Worm (Caenorhabditis elegans) whole organism, L2 larva: ENCODE measurements around the gene F53C11.5.

Experiments
- C34F6.9 ChIP-seq: fragments of 150-350 bp; optimal IDR thresholded peaks from 2 replicates; lab custom pipeline; 2014; ENCODE audit warnings: missing biosample characterization, missing genetic modification characterization
- F13H6.1 ChIP-seq: sonication (generic microtip); optimal IDR thresholded peaks from 2 replicates; lab custom pipeline; 2016; ENCODE audit warnings: missing genetic modification characterization, missing compliant biosample characterization
- R02D3.7 ChIP-seq: fragments of 150-350 bp; optimal IDR thresholded peaks from 2 replicates; lab custom pipeline; 2014; ENCODE audit warnings: missing biosample characterization, missing genetic modification characterization
- ZK546.5 ChIP-seq: sonication (generic microtip); optimal IDR thresholded peaks from 2 replicates; lab custom pipeline; 2017; ENCODE audit warnings: missing biosample characterization, missing genetic modification characterization
- aly-2 ChIP-seq: fragments of 150-350 bp; optimal IDR thresholded peaks from 2 replicates; lab custom pipeline; 2014; ENCODE audit warnings: missing biosample characterization, missing genetic modification characterization
- ama-1 ChIP-seq: fragments of 150-350 bp; optimal IDR thresholded peaks from 2 replicates; lab custom pipeline; 2018; ENCODE audit warnings: inconsistent platforms
- blmp-1 ChIP-seq: sonication (generic microtip); optimal IDR thresholded peaks from 2 replicates; lab custom pipeline; 2017; ENCODE audit warnings: missing genetic modification characterization, mild to moderate bottlenecking, missing compliant biosample characterization, antibody characterized with exemption, moderate library complexity; ENCODE audit not compliant: insufficient read depth
- ceh-16 ChIP-seq: fragments of 150-350 bp; optimal IDR thresholded peaks from 2 replicates; lab custom pipeline; 2014; ENCODE audit warnings: missing biosample characterization, missing genetic modification characterization
- ceh-82 ChIP-seq: fragments of 150-350 bp; optimal IDR thresholded peaks from 2 replicates; lab custom pipeline; 2014; ENCODE audit warnings: missing biosample characterization, missing genetic modification characterization
- crh-2 ChIP-seq: sonication (generic microtip); optimal IDR thresholded peaks from 2 replicates; lab custom pipeline; 2017; ENCODE audit warnings: missing biosample characterization, missing genetic modification characterization
- dmd-4 ChIP-seq: sonication (generic microtip); optimal IDR thresholded peaks from 2 replicates; lab custom pipeline; 2017; ENCODE audit warnings: missing biosample characterization, missing genetic modification characterization
- egl-27 ChIP-seq: sonication (generic microtip); optimal IDR thresholded peaks from 3 replicates; lab custom pipeline; 2017; ENCODE audit warnings: missing biosample characterization, missing genetic modification reagents, missing genetic modification characterization
- elt-3 ChIP-seq: sonication (generic microtip); optimal IDR thresholded peaks from 2 replicates; lab custom pipeline; 2017; ENCODE audit warnings: missing biosample characterization, missing genetic modification characterization
- fos-1 ChIP-seq: fragments of 150-350 bp; optimal IDR thresholded peaks from 2 replicates; lab custom pipeline; 2014; ENCODE audit warnings: missing biosample characterization, missing genetic modification characterization
- gmeb-1 ChIP-seq: fragments of 150-350 bp; optimal IDR thresholded peaks from 2 replicates; lab custom pipeline; 2014; ENCODE audit warnings: missing biosample characterization, missing genetic modification characterization
- lin-11 ChIP-seq: fragments of 150-350 bp; sonication (generic microtip); optimal IDR thresholded peaks from 2 replicates; lab custom pipeline; 2014; ENCODE audit warnings: missing biosample characterization, missing genetic modification characterization, inconsistent platforms, mixed read lengths
- lsy-2 ChIP-seq, 2 experiments: fragments of 150-350 bp in 1 of 2; sonication (generic microtip) in 1 of 2; optimal IDR thresholded peaks; 2 replicates each; lab custom pipeline; 2014 to 2017; ENCODE audit warnings: missing biosample characterization in 2 of 2, missing genetic modification characterization in 2 of 2
- mab-5 ChIP-seq: fragments of 150-350 bp; optimal IDR thresholded peaks from 2 replicates; lab custom pipeline; 2014; ENCODE audit warnings: missing biosample characterization, missing genetic modification characterization
- mbf-1 ChIP-seq: sonication (generic microtip); optimal IDR thresholded peaks from 2 replicates; lab custom pipeline; 2017; ENCODE audit warnings: missing biosample characterization, missing genetic modification characterization
- mdl-1 ChIP-seq, 2 experiments: fragments of 150-350 bp in 1 of 2; sonication (generic microtip) in 1 of 2; optimal IDR thresholded peaks; 2 replicates each; lab custom pipeline; 2017; ENCODE audit warnings: missing biosample characterization in 2 of 2, missing genetic modification characterization in 2 of 2
- nhr-10 ChIP-seq: sonication (generic microtip); optimal IDR thresholded peaks from 2 replicates; lab custom pipeline; 2017; ENCODE audit warnings: missing biosample characterization, missing genetic modification characterization
- nhr-12 ChIP-seq: fragments of 150-350 bp; optimal IDR thresholded peaks from 2 replicates; lab custom pipeline; 2014; ENCODE audit warnings: missing biosample characterization, missing genetic modification characterization
- nhr-129 ChIP-seq: fragments of 150-350 bp; optimal IDR thresholded peaks from 2 replicates; lab custom pipeline; 2014; ENCODE audit warnings: missing biosample characterization, missing genetic modification characterization
- nhr-21 ChIP-seq: fragments of 150-350 bp; optimal IDR thresholded peaks from 2 replicates; lab custom pipeline; 2014; ENCODE audit warnings: missing biosample characterization, missing genetic modification characterization
- nhr-23 ChIP-seq: fragments of 150-350 bp; optimal IDR thresholded peaks from 2 replicates; lab custom pipeline; 2014; ENCODE audit warnings: missing biosample characterization, missing genetic modification reagents, missing genetic modification characterization
- nhr-237 ChIP-seq: fragments of 150-350 bp; optimal IDR thresholded peaks from 2 replicates; lab custom pipeline; 2014; ENCODE audit warnings: missing biosample characterization, missing genetic modification characterization
- nhr-25 ChIP-seq: fragments of 150-350 bp; sonication (generic microtip); optimal IDR thresholded peaks from 3 replicates; lab custom pipeline; 2014; ENCODE audit warnings: missing biosample characterization, missing genetic modification characterization
- nhr-6 ChIP-seq: fragments of 150-350 bp; optimal IDR thresholded peaks from 2 replicates; lab custom pipeline; 2014; ENCODE audit warnings: missing biosample characterization, missing genetic modification characterization
- nhr-77 ChIP-seq: fragments of 150-350 bp; optimal IDR thresholded peaks from 2 replicates; lab custom pipeline; 2014; ENCODE audit warnings: missing biosample characterization, missing genetic modification characterization
- peb-1 ChIP-seq: fragments of 150-350 bp; optimal IDR thresholded peaks from 2 replicates; lab custom pipeline; 2014; ENCODE audit warnings: missing biosample characterization, missing genetic modification characterization
- sem-4 ChIP-seq: fragments of 150-350 bp; optimal IDR thresholded peaks from 2 replicates; lab custom pipeline; 2014; ENCODE audit warnings: missing biosample characterization, missing genetic modification reagents, missing genetic modification characterization
- skn-1 ChIP-seq: sonication (generic microtip); optimal IDR thresholded peaks from 2 replicates; lab custom pipeline; 2017; ENCODE audit warnings: missing biosample characterization, missing genetic modification characterization
- sma-3 ChIP-seq: sonication (generic microtip); optimal IDR thresholded peaks from 2 replicates; lab custom pipeline; 2016; ENCODE audit warnings: missing genetic modification reagents, missing genetic modification characterization, missing compliant biosample characterization
- sma-9 ChIP-seq, 2 experiments: fragments of 150-350 bp in 1 of 2; sonication (generic microtip) in 1 of 2; optimal IDR thresholded peaks; 2 replicates each; lab custom pipeline; 2014 to 2016; ENCODE audit warnings: missing genetic modification characterization in 2 of 2, mild to moderate bottlenecking in 1 of 2, missing biosample characterization in 1 of 2, missing compliant biosample characterization in 1 of 2, missing genetic modification reagents in 1 of 2, moderate library complexity in 1 of 2
- unc-55 ChIP-seq: fragments of 150-350 bp; sonication (generic microtip); optimal IDR thresholded peaks from 3 replicates; lab custom pipeline; 2014; ENCODE audit warnings: missing biosample characterization, missing genetic modification reagents, missing genetic modification characterization
- unc-62 ChIP-seq: fragments of 150-350 bp; optimal IDR thresholded peaks from 2 replicates; lab custom pipeline; 2014; ENCODE audit warnings: missing biosample characterization, missing genetic modification reagents, missing genetic modification characterization
- zag-1 ChIP-seq: fragments of 150-350 bp; optimal IDR thresholded peaks from 2 replicates; lab custom pipeline; 2014; ENCODE audit warnings: missing biosample characterization, missing genetic modification characterization
- ztf-1 ChIP-seq: fragments of 200-800 bp; sonication (Bioruptor generic); conservative IDR thresholded peaks from 2 replicates; pipeline ENCODE4 v1.3.6; 2022; ENCODE audit warnings: missing genetic modification characterization, missing compliant biosample characterization
- ztf-11 ChIP-seq: sonication (generic microtip); optimal IDR thresholded peaks from 2 replicates; lab custom pipeline; 2017; ENCODE audit warnings: missing biosample characterization, missing genetic modification characterization
- ztf-4 ChIP-seq: fragments of 150-350 bp; optimal IDR thresholded peaks from 2 replicates; lab custom pipeline; 2014; ENCODE audit warnings: missing biosample characterization, missing genetic modification characterization

The F53C11.5 gene

ce11 chrV:13751811-13752210, 35.5 kb upstream of the F53C11.5 start, which contains the start of gene cld-9:
TSS of gene cld-9 (minus strand) at chrV:13751891.
- no peak for TF ChIP-seq mdl-1 (tag; optimal IDR thresholded peaks at IDR 0.05; lab: Kevin White, UChicago)
- no peak for TF ChIP-seq F13H6.1
- TF ChIP-seq nhr-6 (tag; lab: Kevin White, UChicago): no peak
- TF ChIP-seq fos-1 (tag; lab: Kevin White, UChicago): peak; percentile 63
- TF ChIP-seq blmp-1: no peak
- no peak for TF ChIP-seq ZK546.5
- TF ChIP-seq skn-1: no peak
- peak; percentile 37 for TF ChIP-seq sma-9 (GFP tag; optimal IDR thresholded peaks at IDR 0.05; lab: Kevin White, UChicago)
- TF ChIP-seq sma-9 (tag; optimal IDR thresholded peaks at IDR 0.05; lab: Kevin White, UChicago): no peak
- no peak for TF ChIP-seq ama-1 (lab: Kevin White, UChicago)
- no peak for TF ChIP-seq mbf-1 (tag; lab: Kevin White, UChicago)
- TF ChIP-seq aly-2 (tag; lab: Kevin White, UChicago): no peak
- TF ChIP-seq nhr-237 (tag; lab: Kevin White, UChicago): no peak
- TF ChIP-seq unc-55: no peak
- no peak for TF ChIP-seq crh-2 (tag; lab: Kevin White, UChicago)
- no peak for TF ChIP-seq peb-1 (tag; lab: Kevin White, UChicago)
- no peak for TF ChIP-seq elt-3 (tag; lab: Kevin White, UChicago)
- no peak for TF ChIP-seq egl-27
- no peak for TF ChIP-seq lsy-2 (tag; optimal IDR thresholded peaks at IDR 0.05; lab: Kevin White, UChicago)

DNA sequence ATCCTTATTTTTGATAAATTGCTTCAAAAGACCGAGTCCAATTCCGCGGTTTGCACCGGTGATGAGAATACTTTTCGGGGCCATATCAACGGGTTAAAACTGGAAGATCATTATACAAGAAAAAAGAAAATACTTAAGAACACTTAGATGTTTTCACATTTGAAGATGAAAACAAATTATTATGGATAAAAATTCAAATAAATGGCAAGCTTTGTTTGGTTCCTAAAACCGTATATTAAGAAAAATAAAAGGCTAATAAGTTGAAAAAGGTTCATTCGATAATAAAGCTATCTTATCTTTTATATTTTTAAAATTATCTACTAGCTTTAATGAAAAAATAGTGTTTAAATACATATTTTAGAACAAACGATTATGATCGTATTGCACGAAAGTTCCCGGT, 33.9 kb upstream of the F53C11.5 start, which contains the start of gene F20G2.1:
F20G2.1 (minus strand) TSS at position 101 of the 400 bp plus-strand sequence.
- TF ChIP-seq nhr-237 (tag; lab: Kevin White, UChicago) (no peak), unc-62 (no peak), ztf-1 (GFP tag; lab: Robert Waterston, UW) (no peak), nhr-77 (tag; lab: Kevin White, UChicago) (no peak), ceh-82 (tag; lab: Kevin White, UChicago) (no peak), mab-5 (tag; lab: Kevin White, UChicago) (no peak), nhr-10 (no peak), lsy-2 (tag; optimal IDR thresholded peaks at IDR 0.05; lab: Kevin White, UChicago) (no peak), ceh-16 (tag; lab: Kevin White, UChicago) (no peak), nhr-21 (tag; lab: Kevin White, UChicago) (no peak), sma-3 (GFP tag; lab: Kevin White, UChicago) (no peak), gmeb-1 (tag; lab: Kevin White, UChicago) (no peak), aly-2 (tag; lab: Kevin White, UChicago) (no peak), lin-11 (tag; lab: Kevin White, UChicago) (no peak), nhr-129 (tag; lab: Kevin White, UChicago) (no peak), crh-2 (tag; lab: Kevin White, UChicago) (no peak), nhr-25 (tag; lab: Kevin White, UChicago) (no peak), C34F6.9 (no peak)

- TF ChIP-seq dmd-4 (tag; lab: Kevin White, UChicago) (no peak), ceh-82 (tag; lab: Kevin White, UChicago) (no peak), sma-3 (GFP tag; lab: Kevin White, UChicago) (no peak), ztf-11 (no peak), nhr-6 (tag; lab: Kevin White, UChicago) (no peak), fos-1 (tag; lab: Kevin White, UChicago) (peak; percentile 32), gmeb-1 (tag; lab: Kevin White, UChicago) (no peak), nhr-25 (tag; lab: Kevin White, UChicago) (peak; percentile 11), ztf-4 (no peak), nhr-12 (tag; lab: Kevin White, UChicago) (no peak), nhr-23 (tag; lab: Kevin White, UChicago) (no peak), C34F6.9 (peak; percentile 30), R02D3.7 (tag; lab: Kevin White, UChicago) (no peak), ztf-1 (GFP tag; lab: Robert Waterston, UW) (no peak), nhr-21 (tag; lab: Kevin White, UChicago) (no peak), nhr-129 (tag; lab: Kevin White, UChicago) (no peak), zag-1 (no peak), F13H6.1 (peak; percentile 12), sem-4 (tag; lab: Kevin White, UChicago) (no peak), sma-9 (GFP tag; optimal IDR thresholded peaks at IDR 0.05; lab: Kevin White, UChicago) (peak; percentile 13), sma-9 (tag; optimal IDR thresholded peaks at IDR 0.05; lab: Kevin White, UChicago) (no peak), skn-1 (peak; percentile 54), elt-3 (tag; lab: Kevin White, UChicago) (no peak)
Observed at ce11 chrV:13756359-13757091, 30.8 kb upstream of the F53C11.5 start, which contains the start of gene F20G2.2. TSS of gene F20G2.2 (minus strand) at chrV:13756409.
